Fruit fly (Drosophila melanogaster) whole organism, embryonic: Measurements from ENCODE around the gene CG32354.

ENCODE experiments used
- Antp ChIP-seq: fragments of 200-800 bp; sonication (Bioruptor generic); optimal IDR thresholded peaks from 3 replicates; lab custom pipeline; 2016; ENCODE audit warnings: missing biosample characterization, missing genetic modification characterization
- Blimp-1 ChIP-seq: fragments of 200-800 bp; sonication (Bioruptor generic); optimal IDR thresholded peaks from 3 replicates; lab custom pipeline; 2018; ENCODE audit warnings: missing biosample characterization, missing genetic modification characterization, mild to moderate bottlenecking, moderate library complexity, missing genetic modification reagents
- CG10321 ChIP-seq: fragments of 200-800 bp; sonication (Bioruptor generic); IDR thresholded peaks from 2 replicates; pipeline ENCODE4 v1.3.6; 2022; ENCODE audit warnings: missing biosample characterization, missing genetic modification characterization
- CG10366 ChIP-seq: fragments of 200-800 bp; sonication (Bioruptor generic); IDR thresholded peaks from 2 replicates; pipeline ENCODE4 v1.3.6; 2022; ENCODE audit warnings: missing biosample characterization, missing genetic modification characterization
- CG11247 ChIP-seq: fragments of 200-800 bp; sonication (Bioruptor generic); IDR thresholded peaks from 2 replicates; pipeline ENCODE4 v1.3.6; 2022; ENCODE audit warnings: missing biosample characterization, missing genetic modification characterization
- CG11398 ChIP-seq: fragments of 200-800 bp; sonication (Bioruptor generic); optimal IDR thresholded peaks from 2 replicates; lab custom pipeline; 2016; ENCODE audit warnings: missing biosample characterization, missing genetic modification characterization
- CG11723 ChIP-seq: fragments of 200-800 bp; sonication (Bioruptor generic); optimal IDR thresholded peaks from 2 replicates; lab custom pipeline; 2017; ENCODE audit warnings: missing biosample characterization, mild to moderate bottlenecking, missing genetic modification characterization
- CG12744 ChIP-seq: fragments of 200-800 bp; sonication (Bioruptor generic); optimal IDR thresholded peaks from 2 replicates; lab custom pipeline; 2016; ENCODE audit warnings: missing biosample characterization, missing genetic modification characterization
- CG1529 ChIP-seq: fragments of 200-800 bp; sonication (Bioruptor generic); optimal IDR thresholded peaks from 3 replicates; lab custom pipeline; 2018; ENCODE audit warnings: missing biosample characterization, missing genetic modification characterization
- CG17186 ChIP-seq: fragments of 200-800 bp; sonication (Bioruptor generic); optimal IDR thresholded peaks from 3 replicates; lab custom pipeline; 2017; ENCODE audit warnings: missing biosample characterization, missing genetic modification reagents, missing genetic modification characterization
- CG17612 ChIP-seq: fragments of 200-800 bp; sonication (Bioruptor generic); IDR thresholded peaks from 2 replicates; pipeline ENCODE4 v1.3.6; 2022; ENCODE audit warnings: missing biosample characterization, missing genetic modification characterization
- CG17802 ChIP-seq: fragments of 200-800 bp; sonication (Bioruptor generic); optimal IDR thresholded peaks from 2 replicates; lab custom pipeline; 2018; ENCODE audit warnings: missing biosample characterization, mild to moderate bottlenecking, missing genetic modification characterization, moderate library complexity
- CG18262 ChIP-seq: fragments of 200-800 bp; optimal IDR thresholded peaks from 3 replicates; lab custom pipeline; 2019; ENCODE audit warnings: missing biosample characterization, mild to moderate bottlenecking, missing genetic modification characterization, moderate library complexity
- CG1832 ChIP-seq: fragments of 200-800 bp; sonication (Bioruptor generic); optimal IDR thresholded peaks from 2 replicates; lab custom pipeline; 2017; ENCODE audit warnings: missing biosample characterization, mild to moderate bottlenecking, missing genetic modification characterization, inconsistent platforms
- CG18619 ChIP-seq: fragments of 200-800 bp; sonication (Bioruptor generic); optimal IDR thresholded peaks from 3 replicates; lab custom pipeline; 2017; ENCODE audit warnings: missing biosample characterization, mild to moderate bottlenecking, missing genetic modification characterization
- CG18764 ChIP-seq: fragments of 200-800 bp; sonication (Bioruptor generic); optimal IDR thresholded peaks from 3 replicates; lab custom pipeline; 2016; ENCODE audit warnings: missing biosample characterization, missing genetic modification characterization
- CG30403 ChIP-seq: fragments of 200-800 bp; sonication (Bioruptor generic); optimal IDR thresholded peaks from 3 replicates; lab custom pipeline; 2016; ENCODE audit warnings: missing biosample characterization, missing genetic modification characterization
- CG4854 ChIP-seq: fragments of 200-800 bp; sonication (Bioruptor generic); optimal IDR thresholded peaks from 2 replicates; lab custom pipeline; 2016; ENCODE audit warnings: missing biosample characterization, missing genetic modification characterization, inconsistent platforms
- CG5953 ChIP-seq: fragments of 200-800 bp; sonication (Bioruptor generic); IDR thresholded peaks from 2 replicates; pipeline ENCODE4 v1.3.6; 2022; ENCODE audit warnings: missing biosample characterization, missing genetic modification characterization
- CG7271 ChIP-seq: fragments of 200-800 bp; sonication (Bioruptor generic); optimal IDR thresholded peaks from 2 replicates; lab custom pipeline; 2018; ENCODE audit warnings: missing biosample characterization, mild to moderate bottlenecking, missing genetic modification characterization, moderate library complexity
- CG7987 ChIP-seq: fragments of 200-800 bp; sonication (Bioruptor generic); optimal IDR thresholded peaks from 2 replicates; lab custom pipeline; 2018; ENCODE audit warnings: missing biosample characterization, mild to moderate bottlenecking, missing genetic modification characterization, moderate library complexity
- CG8290 ChIP-seq, 3 experiments: fragments of 200-800 bp; sonication (Bioruptor generic); optimal IDR thresholded peaks; 2 replicates each; lab custom pipeline; 2016 to 2019; ENCODE audit warnings: missing biosample characterization in 3 of 3, missing genetic modification characterization in 3 of 3, mild to moderate bottlenecking in 2 of 3, moderate library complexity in 1 of 3
- CG8924 ChIP-seq: fragments of 200-800 bp; optimal IDR thresholded peaks from 3 replicates; lab custom pipeline; 2019; ENCODE audit warnings: missing biosample characterization, mild to moderate bottlenecking, missing genetic modification characterization, moderate library complexity
- Dip2 ChIP-seq: fragments of 200-800 bp; sonication (Bioruptor generic); IDR thresholded peaks from 2 replicates; pipeline ENCODE4 v1.3.6; 2022; ENCODE audit warnings: missing biosample characterization, missing genetic modification characterization
- Dref ChIP-seq: fragments of 200-800 bp; sonication (Bioruptor generic); IDR thresholded peaks from 2 replicates; pipeline ENCODE4 v1.3.6; 2022; ENCODE audit warnings: missing biosample characterization, missing genetic modification characterization
- E2f1 ChIP-seq: fragments of 200-800 bp; sonication (Bioruptor generic); IDR thresholded peaks from 2 replicates; pipeline ENCODE4 v1.3.6; 2022; ENCODE audit warnings: missing biosample characterization, missing genetic modification characterization
- E2f2 ChIP-seq: fragments of 200-800 bp; sonication (Bioruptor generic); IDR thresholded peaks from 2 replicates; pipeline ENCODE4 v1.3.6; 2022; ENCODE audit warnings: missing biosample characterization, missing genetic modification characterization
- Fer1 ChIP-seq: fragments of 200-800 bp; sonication (Bioruptor generic); optimal IDR thresholded peaks from 2 replicates; lab custom pipeline; 2017; ENCODE audit warnings: missing biosample characterization, mild to moderate bottlenecking, missing genetic modification characterization
- Mad ChIP-seq: fragments of 200-800 bp; sonication (Bioruptor generic); optimal IDR thresholded peaks from 2 replicates; lab custom pipeline; 2016; ENCODE audit warnings: missing biosample characterization, missing genetic modification characterization
- Mes4 ChIP-seq: fragments of 200-800 bp; sonication (Bioruptor generic); optimal IDR thresholded peaks from 2 replicates; lab custom pipeline; 2016; ENCODE audit warnings: missing biosample characterization, missing genetic modification characterization
- NC2α ChIP-seq: fragments of 200-800 bp; sonication (Bioruptor generic); optimal IDR thresholded peaks from 2 replicates; lab custom pipeline; 2016; ENCODE audit warnings: missing biosample characterization, missing genetic modification characterization
- NFAT ChIP-seq: fragments of 200-800 bp; sonication (Bioruptor generic); IDR thresholded peaks from 2 replicates; pipeline ENCODE4 v1.3.6; 2022; ENCODE audit warnings: missing biosample characterization, missing genetic modification characterization
- Nf-YC ChIP-seq: fragments of 200-800 bp; optimal IDR thresholded peaks from 3 replicates; lab custom pipeline; 2019; ENCODE audit warnings: missing biosample characterization, mild to moderate bottlenecking, missing genetic modification characterization, moderate library complexity
- Side ChIP-seq: fragments of 200-800 bp; sonication (Bioruptor generic); optimal IDR thresholded peaks from 2 replicates; lab custom pipeline; 2016; ENCODE audit warnings: missing biosample characterization, missing genetic modification characterization
- Sry-δ ChIP-seq: fragments of 200-800 bp; sonication (Bioruptor generic); optimal IDR thresholded peaks from 2 replicates; lab custom pipeline; 2016; ENCODE audit warnings: missing biosample characterization, missing genetic modification characterization
- croc ChIP-seq: fragments of 200-800 bp; sonication (Bioruptor generic); conservative IDR thresholded peaks from 3 replicates; pipeline ENCODE4 v1.3.6; 2022; ENCODE audit warnings: missing biosample characterization, missing genetic modification characterization
- cwo ChIP-seq: fragments of 200-800 bp; sonication (Bioruptor generic); optimal IDR thresholded peaks from 3 replicates; lab custom pipeline; 2017; ENCODE audit warnings: missing biosample characterization, missing genetic modification characterization, mild to moderate bottlenecking, moderate library complexity, missing genetic modification reagents
- gcm2 ChIP-seq: fragments of 200-800 bp; sonication (Bioruptor generic); optimal IDR thresholded peaks from 2 replicates; lab custom pipeline; 2016; ENCODE audit warnings: missing biosample characterization, missing genetic modification characterization
- grau ChIP-seq: fragments of 200-800 bp; optimal IDR thresholded peaks from 3 replicates; lab custom pipeline; 2019; ENCODE audit warnings: missing biosample characterization, mild to moderate bottlenecking, missing genetic modification characterization, moderate library complexity
- knrl ChIP-seq: fragments of 200-800 bp; sonication (Bioruptor generic); IDR thresholded peaks from 3 replicates; pipeline ENCODE4 v1.3.6; 2022; ENCODE audit warnings: missing biosample characterization, missing genetic modification characterization; ENCODE audit not compliant: partially characterized antibody
- lab ChIP-seq: fragments of 200-800 bp; sonication (Bioruptor generic); optimal IDR thresholded peaks from 3 replicates; lab custom pipeline; 2017; ENCODE audit warnings: missing biosample characterization, missing genetic modification characterization, mild to moderate bottlenecking, moderate library complexity, missing genetic modification reagents
- lmd ChIP-seq: fragments of 200-800 bp; sonication (Bioruptor generic); IDR thresholded peaks from 2 replicates; pipeline ENCODE4 v1.3.6; 2022; ENCODE audit warnings: missing biosample characterization, missing genetic modification characterization
- mld ChIP-seq: fragments of 200-800 bp; sonication (Bioruptor generic); IDR thresholded peaks from 3 replicates; pipeline ENCODE4 v1.3.6; 2022; ENCODE audit warnings: missing biosample characterization, missing genetic modification characterization; ENCODE audit not compliant: partially characterized antibody
- pan ChIP-seq, 4 experiments: fragments of >200 bp in 3 of 4; fragments of 200-800 bp in 1 of 4; sonication (Bioruptor generic) in 1 of 4; optimal IDR thresholded peaks in 3 of 4; IDR thresholded peaks in 1 of 4; 2 replicates each; pipeline versions ENCODE4 v1.3.6 to Lab custom; 2017 to 2022; ENCODE audit warnings: missing biosample characterization in 2 of 4, missing genetic modification characterization in 2 of 4, mixed read lengths in 1 of 4
- phol ChIP-seq: fragments of 200-800 bp; sonication (Bioruptor generic); optimal IDR thresholded peaks from 3 replicates; lab custom pipeline; 2018; ENCODE audit warnings: missing biosample characterization, mild to moderate bottlenecking, missing genetic modification characterization, moderate library complexity
- ranshi ChIP-seq: fragments of 200-800 bp; sonication (Bioruptor generic); IDR thresholded peaks from 2 replicates; pipeline ENCODE4 v1.3.6; 2022; ENCODE audit warnings: missing biosample characterization, missing genetic modification characterization
- schlank ChIP-seq: fragments of 200-800 bp; sonication (Bioruptor generic); optimal IDR thresholded peaks from 2 replicates; lab custom pipeline; 2018; ENCODE audit warnings: missing biosample characterization, mild to moderate bottlenecking, missing genetic modification characterization
- sna ChIP-seq: fragments of 200-800 bp; sonication (Bioruptor generic); IDR thresholded peaks from 2 replicates; pipeline ENCODE4 v1.3.6; 2022; ENCODE audit warnings: missing biosample characterization, missing genetic modification characterization; ENCODE audit not compliant: partially characterized antibody
- sqz ChIP-seq: fragments of 200-800 bp; sonication (Bioruptor generic); optimal IDR thresholded peaks from 3 replicates; lab custom pipeline; 2018; ENCODE audit warnings: missing biosample characterization, mild to moderate bottlenecking, missing genetic modification characterization
- unc-4 ChIP-seq: fragments of 200-800 bp; sonication (Bioruptor generic); IDR thresholded peaks from 2 replicates; pipeline ENCODE4 v1.3.6; 2022; ENCODE audit warnings: missing biosample characterization, missing genetic modification characterization; ENCODE audit not compliant: partially characterized antibody

The CG32354 gene

dm6 chr3L:8445027-8445426 is 23.0 kb upstream of the CG32354 start (continued):
- no peak for TF ChIP-seq NFAT (GFP tag; lab: Robert Waterston, UW)
- TF ChIP-seq lab (GFP tag; lab: Kevin White, UChicago): peak; percentile 68
- TF ChIP-seq Side (GFP tag; lab: Kevin White, UChicago): no peak
- TF ChIP-seq CG18619 (GFP tag; lab: Kevin White, UChicago): no peak
- peak; percentile 50 for TF ChIP-seq lmd
- TF ChIP-seq CG17186 (GFP tag; lab: Kevin White, UChicago): no peak
- TF ChIP-seq sqz (GFP tag; lab: Kevin White, UChicago): no peak
- peak; percentile 39 for TF ChIP-seq grau (tag; lab: Kevin White, UChicago)
- no peak for TF ChIP-seq Dref
- TF ChIP-seq CG30403: peak; percentile 18
- TF ChIP-seq CG5953: no peak
- peak; percentile 48 for TF ChIP-seq cwo (GFP tag; lab: Kevin White, UChicago)
- peak; percentile 56 for TF ChIP-seq Nf-YC (tag; lab: Kevin White, UChicago)
- TF ChIP-seq ranshi (GFP tag; lab: Robert Waterston, UW): no peak
- peak; percentile 50 for TF ChIP-seq Fer1 (GFP tag; lab: Kevin White, UChicago)
- TF ChIP-seq Blimp-1: peak; percentile 66
- peak; percentile 27; the same call in 1 of the 2 replicates for TF ChIP-seq E2f2 (GFP tag; lab: Robert Waterston, UW)
- no peak for TF ChIP-seq CG11723 (GFP tag; lab: Kevin White, UChicago)
- no peak for TF ChIP-seq sna
- TF ChIP-seq NC2α (GFP tag; lab: Kevin White, UChicago): no peak
- TF ChIP-seq CG18764 (GFP tag; lab: Kevin White, UChicago): peak; percentile 27
- no peak for TF ChIP-seq CG12744 (GFP tag; lab: Kevin White, UChicago)
- TF ChIP-seq CG18262 (tag; lab: Kevin White, UChicago): peak; percentile 77
- TF ChIP-seq CG1832 (GFP tag; lab: Kevin White, UChicago): no peak
- no peak for TF ChIP-seq pan (optimal IDR thresholded peaks at IDR 0.05; lab: Kevin White, UChicago)
- TF ChIP-seq pan (GFP tag; optimal IDR thresholded peaks at IDR 0.05 in 1 of 2, IDR thresholded peaks at IDR 0.05 in 1 of 2): peak in 1 of 2 experiments; percentile 65
- peak; percentile 42 for TF ChIP-seq CG8924 (tag; lab: Kevin White, UChicago)
- TF ChIP-seq CG17802 (tag; lab: Kevin White, UChicago): no peak
- TF ChIP-seq knrl: no peak
- TF ChIP-seq mld (GFP tag; lab: Robert Waterston, UW): no peak
- TF ChIP-seq E2f1: peak; percentile 55
- peak; percentile 83 for TF ChIP-seq CG7271 (tag; lab: Kevin White, UChicago)
- no peak for TF ChIP-seq Antp
- TF ChIP-seq gcm2: no peak
- peak; percentile 42; the same call in 2 of the 3 replicates for TF ChIP-seq croc (GFP tag; lab: Robert Waterston, UW)
- peak; percentile 41; the same call in 1 of the 2 replicates for TF ChIP-seq CG10366 (GFP tag; lab: Robert Waterston, UW)
- no peak for TF ChIP-seq CG17612
- TF ChIP-seq Dip2 (GFP tag; lab: Robert Waterston, UW): no peak
- peak; percentile 71 for TF ChIP-seq phol (tag; lab: Kevin White, UChicago)
- no peak for TF ChIP-seq Sry-δ (GFP tag; lab: Kevin White, UChicago)
- no peak for TF ChIP-seq CG11398 (GFP tag; lab: Kevin White, UChicago)
- no peak for TF ChIP-seq CG8290 (GFP tag; optimal IDR thresholded peaks at IDR 0.05; lab: Kevin White, UChicago)
- TF ChIP-seq CG8290 (tag; optimal IDR thresholded peaks at IDR 0.05; lab: Kevin White, UChicago): no peak
- TF ChIP-seq CG11247 (GFP tag; lab: Robert Waterston, UW): no peak
- peak; percentile 12; the same call in 1 of the 2 replicates for TF ChIP-seq CG10321
- no peak for TF ChIP-seq CG1529 (GFP tag; lab: Kevin White, UChicago)
- TF ChIP-seq schlank (tag; lab: Kevin White, UChicago): no peak
- no peak for TF ChIP-seq unc-4 (GFP tag; lab: Robert Waterston, UW)
- no peak for TF ChIP-seq Mes4 (GFP tag; lab: Kevin White, UChicago)
- TF ChIP-seq CG4854 (GFP tag; lab: Kevin White, UChicago): no peak
- no peak for TF ChIP-seq Mad
- no peak for TF ChIP-seq CG7987 (GFP tag; lab: Kevin White, UChicago)
